Fruit fly (Drosophila melanogaster) Kc167 (cell line): Measurements from ENCODE around the gene Awh.

Experiments used
- psq ChIP-seq: fragments of >200 bp; optimal IDR thresholded peaks from 2 replicates; lab custom pipeline; 2017; ENCODE audit warnings: missing external identifiers
- ttk ChIP-seq: sonication (Bioruptor generic); optimal IDR thresholded peaks from 2 replicates; lab custom pipeline; 2017; ENCODE audit warnings: missing external identifiers

- TF ChIP-seq ttk (lab: Kevin White, UChicago) = no peak
- TF ChIP-seq psq (lab: Kevin White, UChicago) = no peak
Observed at dm6 chr3L:3885933-3886332, 39.9 kb downstream of the Awh start.
